Worm (Caenorhabditis elegans) whole organism, L4 larva: Measurements from ENCODE around the gene bgnt-1.5.

Experiments
- F37D6.2 ChIP-seq: sonication (generic microtip); optimal IDR thresholded peaks from 2 replicates; lab custom pipeline; 2016; ENCODE audit warnings: mild to moderate bottlenecking, missing genetic modification characterization, missing compliant biosample characterization
- aha-1 ChIP-seq: fragments of 150-350 bp; peaks from one replicate; lab custom pipeline; 2014; ENCODE audit warnings: missing biosample characterization, missing genetic modification characterization
- ama-1 ChIP-seq: fragments of 150-350 bp; optimal IDR thresholded peaks from 2 replicates; lab custom pipeline; 2014; ENCODE audit warnings: inconsistent platforms, mixed read lengths
- arid-1 ChIP-seq: fragments of 200-800 bp; sonication (Bioruptor generic); conservative IDR thresholded peaks from 2 replicates; pipeline ENCODE4 v1.3.6; 2022; ENCODE audit warnings: missing genetic modification reagents, missing genetic modification characterization, missing compliant biosample characterization
- ceh-20 ChIP-seq: fragments of 200-800 bp; sonication (Bioruptor generic); IDR thresholded peaks from 2 replicates; pipeline ENCODE4 v1.3.6; 2022; ENCODE audit warnings: missing genetic modification reagents, missing genetic modification characterization, missing compliant biosample characterization
- ceh-44 ChIP-seq: fragments of 200-800 bp; sonication (Bioruptor generic); IDR thresholded peaks from 2 replicates; pipeline ENCODE4 v1.3.6; 2022; ENCODE audit warnings: missing genetic modification reagents, missing genetic modification characterization, missing compliant biosample characterization
- ceh-82 ChIP-seq: sonication (generic microtip); optimal IDR thresholded peaks from 2 replicates; lab custom pipeline; 2017; ENCODE audit warnings: missing biosample characterization, missing genetic modification characterization
- cey-2 ChIP-seq: sonication (generic microtip); optimal IDR thresholded peaks from 3 replicates; lab custom pipeline; 2017; ENCODE audit warnings: missing genetic modification characterization, mild to moderate bottlenecking, missing compliant biosample characterization, antibody characterized with exemption, borderline replicate concordance; ENCODE audit not compliant: insufficient read depth
- daf-16 ChIP-seq, 3 experiments: sonication (generic microtip); optimal IDR thresholded peaks; 2 replicates each; lab custom pipeline; 2016 to 2017; ENCODE audit warnings: missing genetic modification characterization in 3 of 3, missing genetic modification reagents in 3 of 3, mild to moderate bottlenecking in 2 of 3, missing compliant biosample characterization in 2 of 3, missing biosample characterization in 1 of 3, moderate library complexity in 1 of 3
- daf-19 ChIP-seq: fragments of 200-800 bp; sonication (Bioruptor generic); conservative IDR thresholded peaks from 2 replicates; pipeline ENCODE4 v1.3.6; 2022; ENCODE audit warnings: missing genetic modification characterization, missing compliant biosample characterization
- dmd-6 ChIP-seq: fragments of 200-800 bp; sonication (Bioruptor generic); IDR thresholded peaks from 2 replicates; pipeline ENCODE4 v1.3.6; 2022; ENCODE audit warnings: missing genetic modification reagents, missing genetic modification characterization, missing compliant biosample characterization
- dve-1 ChIP-seq: sonication (generic microtip); optimal IDR thresholded peaks from 2 replicates; lab custom pipeline; 2017; ENCODE audit warnings: antibody characterized with exemption, mild to moderate bottlenecking, missing genetic modification characterization, missing compliant biosample characterization; ENCODE audit not compliant: insufficient read depth
- egl-27 ChIP-seq: sonication (generic microtip); optimal IDR thresholded peaks from 3 replicates; lab custom pipeline; 2017; ENCODE audit warnings: missing biosample characterization, missing genetic modification reagents, missing genetic modification characterization
- fkh-10 ChIP-seq: fragments of 150-350 bp; optimal IDR thresholded peaks from 2 replicates; lab custom pipeline; 2014; ENCODE audit warnings: missing biosample characterization, missing genetic modification reagents, missing genetic modification characterization
- fos-1 ChIP-seq: fragments of 150-350 bp; optimal IDR thresholded peaks from 2 replicates; lab custom pipeline; 2014; ENCODE audit warnings: missing biosample characterization, missing genetic modification characterization
- hif-1 ChIP-seq, 2 experiments: sonication (generic microtip); optimal IDR thresholded peaks; 2 replicates each; lab custom pipeline; 2016 to 2017; ENCODE audit warnings: missing compliant biosample characterization in 2 of 2, missing genetic modification characterization in 2 of 2, missing genetic modification reagents in 2 of 2, missing genotype in 2 of 2, mild to moderate bottlenecking in 1 of 2
- hlh-11 ChIP-seq: fragments of 200-800 bp; sonication (Bioruptor generic); optimal IDR thresholded peaks from 2 replicates; lab custom pipeline; 2018; ENCODE audit warnings: mild to moderate bottlenecking, missing genetic modification characterization, missing compliant biosample characterization
- hlh-30 ChIP-seq: sonication (generic microtip); optimal IDR thresholded peaks from 2 replicates; lab custom pipeline; 2017; ENCODE audit warnings: antibody characterized with exemption, mild to moderate bottlenecking, missing genetic modification characterization, missing compliant biosample characterization; ENCODE audit not compliant: insufficient read depth
- hmg-1.1 ChIP-seq: fragments of 200-800 bp; sonication (Bioruptor generic); IDR thresholded peaks from 2 replicates; pipeline ENCODE4 v1.3.6; 2022; ENCODE audit warnings: missing genetic modification reagents, missing genetic modification characterization, missing compliant biosample characterization
- jun-1 ChIP-seq: fragments of 150-350 bp; optimal IDR thresholded peaks from 2 replicates; lab custom pipeline; 2014; ENCODE audit warnings: missing biosample characterization, missing genetic modification reagents, missing genetic modification characterization
- lim-7 ChIP-seq: fragments of 200-800 bp; sonication (Bioruptor generic); IDR thresholded peaks from 2 replicates; pipeline ENCODE4 v1.3.6; 2022; ENCODE audit warnings: missing genetic modification characterization, missing compliant biosample characterization
- lin-1 ChIP-seq: fragments of 200-800 bp; sonication (Bioruptor generic); IDR thresholded peaks from 2 replicates; pipeline ENCODE4 v1.3.6; 2022; ENCODE audit warnings: missing genetic modification reagents, missing genetic modification characterization, missing compliant biosample characterization
- mxl-2 ChIP-seq: fragments of 200-800 bp; sonication (Bioruptor generic); conservative IDR thresholded peaks from 2 replicates; pipeline ENCODE4 v1.3.6; 2022; ENCODE audit warnings: missing genetic modification reagents, missing genetic modification characterization, missing compliant biosample characterization
- mxl-3 ChIP-seq: fragments of 200-800 bp; sonication (Bioruptor generic); optimal IDR thresholded peaks from 2 replicates; lab custom pipeline; 2018; ENCODE audit warnings: mild to moderate bottlenecking, missing genetic modification characterization, missing compliant biosample characterization
- nhr-102 ChIP-seq: sonication (generic microtip); optimal IDR thresholded peaks from 2 replicates; lab custom pipeline; 2016; ENCODE audit warnings: mild to moderate bottlenecking, missing genetic modification characterization, moderate library complexity, missing compliant biosample characterization
- nhr-11 ChIP-seq: fragments of 150-350 bp; optimal IDR thresholded peaks from 2 replicates; lab custom pipeline; 2014; ENCODE audit warnings: missing biosample characterization, missing genetic modification characterization
- nhr-28 ChIP-seq: fragments of 150-350 bp; optimal IDR thresholded peaks from 2 replicates; lab custom pipeline; 2014; ENCODE audit warnings: missing biosample characterization, missing genetic modification characterization
- nhr-6 ChIP-seq: fragments of 150-350 bp; optimal IDR thresholded peaks from 2 replicates; lab custom pipeline; 2014; ENCODE audit warnings: missing biosample characterization, missing genetic modification characterization
- php-3 ChIP-seq: fragments of 200-800 bp; sonication (Bioruptor generic); IDR thresholded peaks from 2 replicates; pipeline ENCODE4 v1.3.6; 2022; ENCODE audit warnings: missing genetic modification reagents, missing genetic modification characterization, missing compliant biosample characterization
- pqm-1 ChIP-seq: sonication (generic microtip); optimal IDR thresholded peaks from 2 replicates; lab custom pipeline; 2017; ENCODE audit warnings: missing biosample characterization, missing genetic modification characterization
- skn-1 ChIP-seq: fragments of 150-350 bp; optimal IDR thresholded peaks from 2 replicates; lab custom pipeline; 2014; ENCODE audit warnings: missing biosample characterization, missing genetic modification characterization
- tag-97 ChIP-seq: fragments of 200-800 bp; sonication (Bioruptor generic); IDR thresholded peaks from 2 replicates; pipeline ENCODE4 v1.3.6; 2022; ENCODE audit warnings: missing genetic modification characterization, missing compliant biosample characterization
- unc-62 ChIP-seq, 3 experiments: fragments of 150-350 bp in 1 of 3; sonication (generic microtip); optimal IDR thresholded peaks in 2 of 3; peaks in 1 of 3; 1 replicate in 1 of 3; 2 replicates in 2 of 3; lab custom pipeline; 2014 to 2017; ENCODE audit warnings: missing biosample characterization in 3 of 3, missing genetic modification characterization in 3 of 3, missing genetic modification reagents in 3 of 3, missing genotype in 1 of 3
- zfp-2 ChIP-seq: sonication (generic microtip); optimal IDR thresholded peaks from 2 replicates; lab custom pipeline; 2016; ENCODE audit warnings: mild to moderate bottlenecking, missing genetic modification characterization, missing compliant biosample characterization
- zip-11 ChIP-seq: fragments of 200-800 bp; sonication (Bioruptor generic); IDR thresholded peaks from 2 replicates; pipeline ENCODE4 v1.3.6; 2022; ENCODE audit warnings: missing genetic modification characterization, missing compliant biosample characterization

bgnt-1.5 gene

DNA sequence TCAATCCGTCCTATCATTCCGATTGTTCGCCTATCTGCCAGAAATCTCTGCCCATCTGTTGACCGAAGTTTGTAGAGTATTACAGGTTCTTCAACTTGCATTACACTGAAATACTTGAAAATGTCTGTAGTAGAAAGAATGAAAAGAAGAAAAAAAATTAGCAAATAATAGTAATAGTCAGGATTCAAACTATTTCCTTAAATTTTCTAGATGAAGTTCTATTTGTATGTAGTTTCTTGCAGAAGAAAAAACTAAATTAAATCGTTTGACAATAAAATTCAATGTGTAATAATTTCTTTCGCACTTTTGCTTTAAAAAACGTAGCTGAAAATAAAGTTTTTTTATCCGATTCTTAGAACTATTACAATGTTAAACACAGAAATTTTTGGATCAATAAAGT lies 7.6 kb downstream of the bgnt-1.5 start, which contains the start of gene skr-19:
Gene skr-19 (minus strand): TSS at position 101 of the 400 bp plus-strand sequence.
- TF ChIP-seq daf-19 (GFP tag; lab: Robert Waterston, UW) (no peak), aha-1 (tag; lab: Kevin White, UChicago) (peak; percentile 9)
- TF ChIP-seq, all 104 proteins: peak for 1

- TF ChIP-seq cey-2 (no peak), nhr-28 (no peak), ceh-82 (no peak), lim-7 (no peak), egl-27 (tag; lab: Kevin White, UChicago) (no peak), jun-1 (tag; lab: Kevin White, UChicago) (no peak), aha-1 (tag; lab: Kevin White, UChicago) (no peak), fkh-10 (no peak), lin-1 (GFP tag; lab: Robert Waterston, UW) (no peak), nhr-102 (no peak), fos-1 (tag; lab: Kevin White, UChicago) (no peak), F37D6.2 (tag; lab: Kevin White, UChicago) (no peak)
These were observed 8.7 kb downstream of the bgnt-1.5 start, which contains the start of gene skr-20 for ce11 chrX:13223437-13223836. Gene skr-20 (minus strand): TSS chrX:13223537.

DNA sequence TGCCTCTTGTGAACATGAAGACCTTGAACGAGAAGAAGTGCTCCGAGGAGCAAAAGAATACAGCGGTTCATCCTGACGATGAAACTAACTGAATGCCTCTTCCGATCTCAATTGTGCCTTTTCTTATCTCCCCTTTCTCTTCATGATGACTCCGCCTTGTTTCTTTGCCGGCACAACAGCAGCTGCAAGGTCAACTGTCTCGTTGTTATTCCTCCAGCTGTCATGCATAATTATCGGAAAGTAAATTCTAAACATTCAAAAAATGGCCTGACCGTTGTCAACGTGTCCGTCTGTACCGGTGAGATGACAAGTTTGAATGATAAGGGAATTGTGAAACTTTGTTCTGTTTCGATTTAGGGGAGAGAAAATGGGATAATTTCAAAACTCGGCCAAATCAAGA lies 10.8 kb downstream of the bgnt-1.5 start, which contains the start of gene asp-4:
Gene asp-4 (minus strand): TSS at position 106 of the 400 bp plus-strand sequence.
- TF ChIP-seq lim-7 (no peak), daf-16 (GFP tag; optimal IDR thresholded peaks at IDR 0.05; lab: Kevin White, UChicago) (no peak), daf-16 (tag; optimal IDR thresholded peaks at IDR 0.05; lab: Kevin White, UChicago) (peak; percentile 95), skn-1 (tag; lab: Kevin White, UChicago) (no peak), pqm-1 (tag; lab: Kevin White, UChicago) (peak; percentile 15), dmd-6 (GFP tag; lab: Robert Waterston, UW) (peak; percentile 71), hlh-30 (tag; lab: Kevin White, UChicago) (peak; percentile 25), nhr-6 (tag; lab: Kevin White, UChicago) (no peak), dve-1 (tag; lab: Kevin White, UChicago) (peak; percentile 74), ama-1 (lab: Kevin White, UChicago) (no peak), hmg-1.1 (no peak), hlh-11 (peak; percentile 84), ceh-44 (GFP tag; lab: Robert Waterston, UW) (no peak), nhr-102 (no peak)

ce11 chrX:13220609-13221008 lies 11.6 kb downstream of the bgnt-1.5 start:
- no peak for TF ChIP-seq arid-1 (GFP tag; lab: Robert Waterston, UW)
- no peak for TF ChIP-seq zfp-2 (tag; lab: Kevin White, UChicago)
- TF ChIP-seq daf-16 (GFP tag; optimal IDR thresholded peaks at IDR 0.05; lab: Kevin White, UChicago): peak in 1 of 2 experiments; percentile 91
- TF ChIP-seq daf-16 (tag; optimal IDR thresholded peaks at IDR 0.05; lab: Kevin White, UChicago): no peak
- TF ChIP-seq nhr-11 (tag; lab: Kevin White, UChicago): peak; percentile 67
- TF ChIP-seq zip-11 (GFP tag; lab: Robert Waterston, UW): no peak
- TF ChIP-seq hlh-30 (tag; lab: Kevin White, UChicago): peak; percentile 8
- peak in 1 of 2 experiments; percentile 90 for TF ChIP-seq unc-62 (GFP tag; optimal IDR thresholded peaks at IDR 0.05 in 1 of 2; lab: Kevin White, UChicago)
- no peak for TF ChIP-seq unc-62 (tag; optimal IDR thresholded peaks at IDR 0.05; lab: Kevin White, UChicago)
- no peak for TF ChIP-seq tag-97 (GFP tag; lab: Robert Waterston, UW)
- TF ChIP-seq php-3: no peak
- TF ChIP-seq mxl-2: no peak
- TF ChIP-seq, all 104 proteins: peak for 4

ce11 chrX:13217940-13218339 lies 14.2 kb downstream of the bgnt-1.5 start:
- no peak for TF ChIP-seq hif-1 (tag; optimal IDR thresholded peaks at IDR 0.05; lab: Kevin White, UChicago)
- TF ChIP-seq mxl-3 (GFP tag; lab: Kevin White, UChicago): no peak
- peak in 1 of 2 experiments; percentile 94 for TF ChIP-seq unc-62 (GFP tag; optimal IDR thresholded peaks at IDR 0.05 in 1 of 2; lab: Kevin White, UChicago)
- no peak for TF ChIP-seq unc-62 (tag; optimal IDR thresholded peaks at IDR 0.05; lab: Kevin White, UChicago)
- TF ChIP-seq aha-1 (tag; lab: Kevin White, UChicago): peak; percentile 17
- TF ChIP-seq F37D6.2 (tag; lab: Kevin White, UChicago): no peak
- no peak for TF ChIP-seq ceh-20 (GFP tag; lab: Robert Waterston, UW)
